Worm (Caenorhabditis elegans): Measurements from ENCODE around the gene pph-6.

DNA sequence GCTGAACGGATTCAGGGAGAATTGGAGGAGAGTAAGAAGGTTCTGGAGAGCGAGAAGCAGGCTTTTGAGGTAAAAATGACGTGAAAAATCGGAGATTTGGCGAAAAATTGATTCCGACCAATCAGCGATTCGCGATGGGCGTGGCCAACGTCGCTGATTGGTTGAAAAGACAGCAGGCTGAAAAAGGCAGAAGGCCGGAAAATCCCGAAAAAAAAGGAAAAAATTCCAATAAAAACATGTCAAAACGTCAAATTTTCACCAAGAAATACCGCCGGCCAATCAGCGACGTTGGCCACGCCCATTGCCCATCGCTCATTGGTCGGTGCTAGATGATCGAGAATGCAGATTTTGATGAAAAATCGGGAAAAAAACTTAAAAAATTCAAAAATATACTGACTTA is 44.0 kb upstream of the pph-6 start:
- TF ChIP-seq lin-14 (GFP tag; optimal IDR thresholded peaks at IDR 0.05) (no peak), efl-1 (optimal IDR thresholded peaks at IDR 0.05) (no peak), efl-1 (GFP tag; optimal IDR thresholded peaks at IDR 0.05 in 1 of 2) (no peak), grh-1 (GFP tag; IDR thresholded peaks at IDR 0.05) (no peak), nhr-237 (tag; optimal IDR thresholded peaks at IDR 0.05) (no peak), fos-1 (tag; optimal IDR thresholded peaks at IDR 0.05) (no peak), ztf-11 (tag; optimal IDR thresholded peaks at IDR 0.05) (no peak), unc-98 (GFP tag; IDR thresholded peaks at IDR 0.05) (no peak), elt-3 (tag; optimal IDR thresholded peaks at IDR 0.05) (no peak), pag-3 (tag; optimal IDR thresholded peaks at IDR 0.05; ENCODE audit: borderline replicate concordance, insufficient read depth) (no peak), lsy-2 (tag; optimal IDR thresholded peaks at IDR 0.05) (no peak), unc-62 (GFP tag; optimal IDR thresholded peaks at IDR 0.05) (no peak)
